Worm (Caenorhabditis elegans) whole organism, early embryonic: ENCODE data around the gene C54D10.3.

ENCODE experiments used
- B0310.2 ChIP-seq: sonication (generic microtip); optimal IDR thresholded peaks from 2 replicates; lab custom pipeline; 2016; ENCODE audit warnings: mild to moderate bottlenecking, missing genetic modification characterization, missing compliant biosample characterization
- F13C5.2 ChIP-seq: sonication (generic microtip); optimal IDR thresholded peaks from 2 replicates; lab custom pipeline; 2017; ENCODE audit warnings: mild to moderate bottlenecking, missing genetic modification characterization, inconsistent platforms, missing compliant biosample characterization
- aly-1 ChIP-seq: sonication (generic microtip); optimal IDR thresholded peaks from 2 replicates; lab custom pipeline; 2016; ENCODE audit warnings: missing genetic modification characterization, missing compliant biosample characterization
- ama-1 ChIP-seq: fragments of 150-350 bp; optimal IDR thresholded peaks from 2 replicates; lab custom pipeline; 2014
- ceh-13 ChIP-seq: fragments of 200-800 bp; sonication (Bioruptor generic); optimal IDR thresholded peaks from 2 replicates; lab custom pipeline; 2018; ENCODE audit warnings: mild to moderate bottlenecking, missing genetic modification characterization, missing compliant biosample characterization
- flt-1 ChIP-seq: fragments of 200-800 bp; sonication (Bioruptor generic); IDR thresholded peaks from 2 replicates; pipeline ENCODE4 v1.3.6; 2022; ENCODE audit warnings: missing genetic modification characterization, missing compliant biosample characterization
- hmbx-1 ChIP-seq: sonication (generic microtip); optimal IDR thresholded peaks from 2 replicates; lab custom pipeline; 2016; ENCODE audit warnings: mild to moderate bottlenecking, missing genetic modification characterization, missing compliant biosample characterization
- hnd-1 ChIP-seq: sonication (generic microtip); optimal IDR thresholded peaks from 2 replicates; lab custom pipeline; 2016; ENCODE audit warnings: missing genetic modification characterization, missing compliant biosample characterization
- tbx-11 ChIP-seq: fragments of 200-800 bp; sonication (Bioruptor generic); IDR thresholded peaks from 2 replicates; pipeline ENCODE4 v1.3.6; 2022; ENCODE audit warnings: missing genetic modification characterization, missing compliant biosample characterization
- tbx-37 ChIP-seq: fragments of 200-800 bp; sonication (Bioruptor generic); conservative IDR thresholded peaks from 2 replicates; pipeline ENCODE4 v1.3.6; 2022; ENCODE audit warnings: missing genetic modification reagents, missing genetic modification characterization, missing compliant biosample characterization
- tra-4 ChIP-seq: sonication (generic microtip); optimal IDR thresholded peaks from 2 replicates; lab custom pipeline; 2017; ENCODE audit warnings: missing genetic modification characterization, missing compliant biosample characterization

DNA sequence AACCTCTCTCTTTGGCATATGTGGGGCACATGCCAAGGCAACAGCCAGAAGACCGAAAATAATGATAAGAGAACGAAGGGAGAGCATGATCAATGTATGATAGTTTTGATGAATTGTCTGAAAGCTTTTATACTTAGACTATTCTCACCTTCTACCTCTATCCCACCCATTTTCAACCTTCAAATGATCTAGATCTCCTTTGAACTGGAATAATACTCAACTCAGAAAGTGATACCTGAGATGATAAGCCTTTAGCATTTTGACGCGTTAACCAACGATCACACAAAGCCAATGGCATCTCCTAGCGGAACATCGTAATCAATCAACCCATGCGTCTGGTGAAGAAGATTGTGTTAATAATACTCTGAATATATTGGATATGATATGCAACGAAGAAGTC, 13.8 kb upstream of the C54D10.3 start, which contains the start of gene K01D12.9:
- TF ChIP-seq B0310.2 (tag; lab: Kevin White, UChicago) (no peak), ceh-13 (GFP tag; lab: Kevin White, UChicago) (no peak), aly-1 (tag; lab: Kevin White, UChicago) (no peak), ama-1 (no peak), F13C5.2 (tag; lab: Kevin White, UChicago) (no peak), hnd-1 (tag; lab: Kevin White, UChicago) (no peak), hmbx-1 (no peak), tbx-11 (no peak), flt-1 (no peak), tra-4 (tag; lab: Kevin White, UChicago) (no peak), tbx-37 (no peak)
